Fruit fly (Drosophila melanogaster): ENCODE results near the gene Dred.

DNA sequence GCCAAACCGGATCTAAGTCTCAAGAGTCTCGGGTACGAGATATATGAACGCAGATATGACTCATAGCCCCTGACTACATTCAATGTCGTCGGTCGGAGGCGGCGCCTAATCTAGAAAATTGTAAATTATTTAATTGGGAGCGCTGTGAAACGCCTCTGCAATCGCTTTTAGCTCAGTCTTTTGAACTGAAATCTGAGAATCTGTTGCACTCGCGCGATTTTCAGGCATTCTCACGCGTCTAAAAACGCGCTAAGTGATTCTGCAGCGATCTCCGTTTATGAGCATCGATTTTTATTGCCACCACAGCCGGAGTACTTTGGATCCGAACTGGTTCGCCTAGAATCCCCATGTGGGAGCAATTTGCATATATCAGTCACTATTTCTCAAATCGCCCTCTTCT, 15.5 kb downstream of the Dred start:
- TF ChIP-seq OdsH (GFP tag; optimal IDR thresholded peaks at IDR 0.05) (no peak), CG16779 (tag; optimal IDR thresholded peaks at IDR 0.05) (no peak), Eip78C (GFP tag) (no peak), CG4318 (GFP tag; optimal IDR thresholded peaks at IDR 0.05) (no peak), CG9139 (GFP tag; optimal IDR thresholded peaks at IDR 0.05) (no peak), Hr4 (GFP tag; optimal IDR thresholded peaks at IDR 0.05) (no peak), Sox14 (GFP tag; optimal IDR thresholded peaks at IDR 0.05) (no peak), pdm3 (GFP tag; optimal IDR thresholded peaks at IDR 0.05) (no peak), Lpt (GFP tag; optimal IDR thresholded peaks at IDR 0.05) (no peak), Smox (GFP tag; optimal IDR thresholded peaks at IDR 0.05) (no peak)

Data from whole organism, prepupa.